Fruit fly (Drosophila melanogaster): Measurements from ENCODE around the gene Rim.

Gene Rim

dm6 chr3R:17943359-17944232 lies 27.2 kb upstream of the Rim start (continued):
- TF ChIP-seq MTF-1 (GFP tag; optimal IDR thresholded peaks at IDR 0.05; ENCODE audit: borderline replicate concordance) = no peak
- no peak for TF ChIP-seq Bdp1 (GFP tag; optimal IDR thresholded peaks at IDR 0.05)
- TF ChIP-seq CG2120 (GFP tag; optimal IDR thresholded peaks at IDR 0.05) = peak; percentile 48
- peak; percentile 31 to 71 for TF ChIP-seq chif (GFP tag; optimal IDR thresholded peaks at IDR 0.05)
- peak; percentile 57 for TF ChIP-seq Atf-2 (GFP tag; optimal IDR thresholded peaks at IDR 0.05)
- TF ChIP-seq CG16813 (GFP tag; IDR thresholded peaks at IDR 0.05; ENCODE audit: partially characterized antibody) = no peak
- TF ChIP-seq CoRest (tag; optimal IDR thresholded peaks at IDR 0.05) = peak; percentile 52
- peak; percentile 2 for TF ChIP-seq BtbVII (GFP tag; optimal IDR thresholded peaks at IDR 0.05)
- peak; percentile 25 for TF ChIP-seq zfh2 (GFP tag; optimal IDR thresholded peaks at IDR 0.05)
- peak in 1 of 3 experiments; percentile 62 for TF ChIP-seq lola (GFP tag; optimal IDR thresholded peaks at IDR 0.05)
- peak; percentile 36 for TF ChIP-seq CG11398 (GFP tag; optimal IDR thresholded peaks at IDR 0.05)
- peak; percentile 49 for TF ChIP-seq CG14710 (tag; optimal IDR thresholded peaks at IDR 0.05)
- peak; percentile 45 for TF ChIP-seq maf-S (GFP tag; optimal IDR thresholded peaks at IDR 0.05)
- peak; percentile 28 for TF ChIP-seq NC2α (GFP tag; optimal IDR thresholded peaks at IDR 0.05)
- TF ChIP-seq org-1 (GFP tag; optimal IDR thresholded peaks at IDR 0.05) = peak; percentile 58
- TF ChIP-seq Mes4 (GFP tag; optimal IDR thresholded peaks at IDR 0.05) = peak; percentile 25
- no peak for TF ChIP-seq CG7963 (GFP tag; IDR thresholded peaks at IDR 0.05; ENCODE audit: partially characterized antibody)
- peak; percentile 10 for TF ChIP-seq CG8359 (GFP tag; optimal IDR thresholded peaks at IDR 0.05; ENCODE audit: borderline replicate concordance)
- no peak for TF ChIP-seq CG7928 (GFP tag; optimal IDR thresholded peaks at IDR 0.05)
- peak; percentile 66 for TF ChIP-seq CG18599 (GFP tag; optimal IDR thresholded peaks at IDR 0.05)
- TF ChIP-seq CG1024 (GFP tag; IDR thresholded peaks at IDR 0.05) = 0 out of 2 replicates have a peak, but pooled peaks have one; percentile 14
- no peak for TF ChIP-seq luna (GFP tag; optimal IDR thresholded peaks at IDR 0.05)
- TF ChIP-seq CG13296 (GFP tag; optimal IDR thresholded peaks at IDR 0.05) = peak; percentile 9
- peak; percentile 66 for TF ChIP-seq jumu (GFP tag; optimal IDR thresholded peaks at IDR 0.05)
- TF ChIP-seq CG10267 (tag; optimal IDR thresholded peaks at IDR 0.05) = peak; percentile 27
- peak; percentile 14 for TF ChIP-seq CG18764 (GFP tag; optimal IDR thresholded peaks at IDR 0.05)
- TF ChIP-seq pho (GFP tag; optimal IDR thresholded peaks at IDR 0.05) = peak; percentile 34
- TF ChIP-seq prd (optimal IDR thresholded peaks at IDR 0.05) = no peak
- TF ChIP-seq prd (GFP tag; IDR thresholded peaks at IDR 0.05) = peak; percentile 60
- no peak for TF ChIP-seq Sin3A (optimal IDR thresholded peaks at IDR 0.05)
- TF ChIP-seq Optix (GFP tag; IDR thresholded peaks at IDR 0.05) = peak; percentile 21; the same call in 1 of the 3 replicates
- TF ChIP-seq CG10147 (GFP tag; optimal IDR thresholded peaks at IDR 0.05) = peak; percentile 0
- peak; percentile 67 for TF ChIP-seq CG7839 (tag; optimal IDR thresholded peaks at IDR 0.05)
- TF ChIP-seq CG5245 (GFP tag; optimal IDR thresholded peaks at IDR 0.05) = peak; percentile 30
- TF ChIP-seq toy (GFP tag; IDR thresholded peaks at IDR 0.05) = no peak
- TF ChIP-seq cg (GFP tag; optimal IDR thresholded peaks at IDR 0.05) = no peak
- TF ChIP-seq CG4854 (GFP tag; optimal IDR thresholded peaks at IDR 0.05) = peak; percentile 30
- peak; percentile 64 for TF ChIP-seq CG1603 (tag; optimal IDR thresholded peaks at IDR 0.05)
- TF ChIP-seq row (GFP tag; IDR thresholded peaks at IDR 0.05) = peak; percentile 54
- TF ChIP-seq CG15696 (tag; optimal IDR thresholded peaks at IDR 0.05) = peak; percentile 51
- TF ChIP-seq unpg (GFP tag; optimal IDR thresholded peaks at IDR 0.05) = peak; percentile 58
- peak; percentile 60 to 68 for TF ChIP-seq bsh (GFP tag; optimal IDR thresholded peaks at IDR 0.05)
- TF ChIP-seq NC2β (GFP tag; optimal IDR thresholded peaks at IDR 0.05) = peak; percentile 41
- no peak for TF ChIP-seq jigr1 (GFP tag; IDR thresholded peaks at IDR 0.05)
- 0 out of 2 replicates have a peak, but pooled peaks have one; percentile 6 for TF ChIP-seq H2.0 (GFP tag; IDR thresholded peaks at IDR 0.05)
- peak in 1 of 2 experiments; percentile 88 for TF ChIP-seq eve (GFP tag; optimal IDR thresholded peaks at IDR 0.05)
- no peak for TF ChIP-seq usp (GFP tag; optimal IDR thresholded peaks at IDR 0.05)
- TF ChIP-seq ATbp (GFP tag; optimal IDR thresholded peaks at IDR 0.05) = peak; percentile 40
